Worm (Caenorhabditis elegans) whole organism, L4 larva: ENCODE data around the gene hars-1.

Experiments used
- daf-8 ChIP-seq: fragments of 200-800 bp; sonication (Bioruptor generic); IDR thresholded peaks from 2 replicates; pipeline ENCODE4 v1.3.6; 2022; ENCODE audit warnings: missing genetic modification characterization, missing compliant biosample characterization
- dmd-9 ChIP-seq: fragments of 200-800 bp; sonication (Bioruptor generic); IDR thresholded peaks from 2 replicates; pipeline ENCODE4 v1.3.6; 2022; ENCODE audit warnings: missing genetic modification reagents, missing genetic modification characterization, missing compliant biosample characterization
- dpl-1 ChIP-seq: fragments of 150-350 bp; optimal IDR thresholded peaks from 2 replicates; lab custom pipeline; 2014; ENCODE audit warnings: missing biosample characterization, missing genetic modification reagents, missing genetic modification characterization
- fos-1 ChIP-seq: fragments of 150-350 bp; optimal IDR thresholded peaks from 2 replicates; lab custom pipeline; 2014; ENCODE audit warnings: missing biosample characterization, missing genetic modification characterization
- lir-3 ChIP-seq: sonication (generic microtip); optimal IDR thresholded peaks from 2 replicates; lab custom pipeline; 2016; ENCODE audit warnings: mild to moderate bottlenecking, missing genetic modification characterization, missing compliant biosample characterization
- nhr-41 ChIP-seq: fragments of 200-800 bp; sonication (Bioruptor generic); IDR thresholded peaks from 2 replicates; pipeline ENCODE4 v1.3.6; 2022; ENCODE audit warnings: missing genetic modification reagents, missing genetic modification characterization, missing compliant biosample characterization
- pha-4 ChIP-seq, 2 experiments: fragments of 150-350 bp in 1 of 2; fragments of 200-800 bp in 1 of 2; sonication (Bioruptor generic) in 1 of 2; IDR thresholded peaks in 1 of 2; optimal IDR thresholded peaks in 1 of 2; 2 replicates each; pipeline versions ENCODE4 v1.3.6 to Lab custom; 2014 to 2022; ENCODE audit warnings: missing genetic modification characterization in 2 of 2, missing genetic modification reagents in 2 of 2, missing biosample characterization in 1 of 2, missing compliant biosample characterization in 1 of 2

- TF ChIP-seq nhr-41 (GFP tag; lab: Robert Waterston, UW) = no peak
- no peak for TF ChIP-seq dpl-1 (GFP tag; lab: Kevin White, UChicago)
- TF ChIP-seq lir-3 (tag; lab: Kevin White, UChicago) = no peak
- TF ChIP-seq daf-8 = no peak
- TF ChIP-seq fos-1 (tag; lab: Kevin White, UChicago) = no peak
- no peak for TF ChIP-seq dmd-9 (GFP tag; lab: Robert Waterston, UW)
- TF ChIP-seq pha-4 (GFP tag; IDR thresholded peaks at IDR 0.05; lab: Robert Waterston, UW) = no peak
- no peak for TF ChIP-seq pha-4 (tag; optimal IDR thresholded peaks at IDR 0.05; lab: Kevin White, UChicago)
Measured at ce11 chrIV:10874527-10874926, 15.8 kb downstream of the hars-1 start, which contains the start of gene F13E9.12.
